In the genomic region with DNA sequence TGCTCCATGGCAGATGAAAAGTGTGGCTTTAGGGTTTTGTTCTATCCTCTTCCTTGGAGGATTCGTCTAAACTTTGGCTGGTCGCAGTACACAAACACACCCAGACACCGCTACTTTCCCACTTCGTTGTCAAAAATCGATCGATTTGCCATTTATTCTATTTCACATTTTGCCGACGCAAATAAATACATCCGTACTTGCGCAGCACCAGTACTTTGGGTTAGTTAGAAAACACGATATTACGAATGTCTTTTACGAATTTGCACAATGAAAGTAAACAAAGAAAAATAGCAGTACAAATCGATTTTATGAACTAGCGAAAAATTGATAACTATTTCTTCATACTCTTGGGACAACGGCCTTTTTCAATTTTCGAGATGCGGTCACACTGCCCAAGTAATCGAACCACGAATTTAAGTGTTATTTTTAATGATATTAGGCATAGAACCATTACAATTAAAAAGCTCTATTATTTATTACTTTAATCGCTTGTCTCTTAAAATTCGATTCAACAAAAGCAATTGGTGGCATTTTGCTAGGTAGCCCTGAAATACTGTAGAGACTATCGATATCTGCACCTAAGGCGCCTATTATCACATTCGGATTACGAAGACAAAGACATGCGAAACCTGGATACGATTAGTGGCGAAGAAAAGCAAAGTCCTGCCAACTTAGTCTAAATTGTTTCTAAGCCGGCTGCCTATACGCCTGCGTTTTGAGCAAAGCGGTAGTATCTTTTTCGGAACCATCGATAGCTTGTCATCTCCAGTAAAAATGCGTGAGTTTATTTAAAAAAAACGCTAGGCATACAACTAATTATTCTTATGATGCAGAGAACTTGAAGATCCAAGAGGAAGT, we compare ENCODE assay signal across 2 fruit fly cellular contexts.
A peak's percentile ranks its signal among the peaks of the same experiment; 100 is the strongest.
TF ChIP-seq lines count a peak whose summit lies in the region.

DIP2 (minus strand) TSS at position 337 of the 858 bp plus-strand sequence.
wac (plus strand) TSS at position 559 of the 858 bp plus-strand sequence.

TF ChIP-seq in whole organism, embryonic, 481 proteins besides CTCF, POLR2A, EP300 and RAD21 (continued from another document and continues in another):
- peak; percentile 81 for TF ChIP-seq ken (GFP tag; IDR thresholded peaks at IDR 0.05; lab: Robert Waterston, UW)
- TF ChIP-seq tin (GFP tag; optimal IDR thresholded peaks at IDR 0.05; lab: Kevin White, UChicago) = peak; percentile 86
- TF ChIP-seq CG12104 (GFP tag; optimal IDR thresholded peaks at IDR 0.05; lab: Kevin White, UChicago) = peak; percentile 3
- TF ChIP-seq C15 (GFP tag; IDR thresholded peaks at IDR 0.05; lab: Robert Waterston, UW) = no peak
- TF ChIP-seq aop (GFP tag; IDR thresholded peaks at IDR 0.05; lab: Robert Waterston, UW) = no peak
- peak; percentile 82 for TF ChIP-seq bcd (GFP tag; optimal IDR thresholded peaks at IDR 0.05; lab: Kevin White, UChicago)
- TF ChIP-seq shn (GFP tag; optimal IDR thresholded peaks at IDR 0.05; lab: Kevin White, UChicago) = peak; percentile 90
- TF ChIP-seq Doc2 (GFP tag; IDR thresholded peaks at IDR 0.05; lab: Robert Waterston, UW) = no peak
- peak; percentile 62 for TF ChIP-seq CG14441 (GFP tag; IDR thresholded peaks at IDR 0.05; lab: Robert Waterston, UW)
- TF ChIP-seq dpn (GFP tag; optimal IDR thresholded peaks at IDR 0.05; lab: Kevin White, UChicago) = peak; percentile 72 to 90
- TF ChIP-seq Oli (tag; optimal IDR thresholded peaks at IDR 0.05; lab: Kevin White, UChicago) = no peak
- peak; percentile 54 for TF ChIP-seq D19A (tag; optimal IDR thresholded peaks at IDR 0.05; lab: Kevin White, UChicago)
- no peak for TF ChIP-seq CG15073 (GFP tag; optimal IDR thresholded peaks at IDR 0.05; lab: Kevin White, UChicago)
- TF ChIP-seq gem (tag; optimal IDR thresholded peaks at IDR 0.05; lab: Kevin White, UChicago) = no peak
- no peak for TF ChIP-seq TFAM (GFP tag; optimal IDR thresholded peaks at IDR 0.05; lab: Kevin White, UChicago)
- peak; percentile 89 for TF ChIP-seq gfzf (GFP tag; optimal IDR thresholded peaks at IDR 0.05; lab: Kevin White, UChicago)
- TF ChIP-seq CG34376 (GFP tag; optimal IDR thresholded peaks at IDR 0.05; lab: Kevin White, UChicago) = peak; percentile 84
- TF ChIP-seq Lim3 (GFP tag; IDR thresholded peaks at IDR 0.05; lab: Robert Waterston, UW) = no peak
- peak; percentile 69 for TF ChIP-seq CG17912 (GFP tag; optimal IDR thresholded peaks at IDR 0.05; lab: Kevin White, UChicago)
- TF ChIP-seq dm (GFP tag; optimal IDR thresholded peaks at IDR 0.05; lab: Kevin White, UChicago) = peak; percentile 89
- peak; percentile 72 for TF ChIP-seq ERR (GFP tag; optimal IDR thresholded peaks at IDR 0.05; lab: Kevin White, UChicago)
- TF ChIP-seq ro (GFP tag; IDR thresholded peaks at IDR 0.05; lab: Robert Waterston, UW) = no peak
- peak; percentile 56 for TF ChIP-seq Elba2 (GFP tag; optimal IDR thresholded peaks at IDR 0.05; lab: Kevin White, UChicago)
- no peak; the same call in 1 of the 2 replicates for TF ChIP-seq CG31441 (GFP tag; IDR thresholded peaks at IDR 0.05; lab: Robert Waterston, UW)
- TF ChIP-seq CG14050 (GFP tag; IDR thresholded peaks at IDR 0.05; lab: Robert Waterston, UW) = peak; percentile 19; the same call in 1 of the 3 replicates
- peak; percentile 85 for TF ChIP-seq Chrac-16 (GFP tag; optimal IDR thresholded peaks at IDR 0.05; lab: Kevin White, UChicago)
- peak; percentile 40; the same call in 1 of the 2 replicates for TF ChIP-seq CG6689 (GFP tag; IDR thresholded peaks at IDR 0.05; lab: Robert Waterston, UW)
- peak; percentile 13 for TF ChIP-seq Sry-β (GFP tag; optimal IDR thresholded peaks at IDR 0.05; lab: Kevin White, UChicago)
- no peak for TF ChIP-seq CG2202 (tag; optimal IDR thresholded peaks at IDR 0.05; lab: Kevin White, UChicago)
- TF ChIP-seq pb (GFP tag; optimal IDR thresholded peaks at IDR 0.05; lab: Kevin White, UChicago) = peak; percentile 53
- TF ChIP-seq Camta (GFP tag; optimal IDR thresholded peaks at IDR 0.05; lab: Kevin White, UChicago) = peak; percentile 50
- TF ChIP-seq CG10274 (GFP tag; optimal IDR thresholded peaks at IDR 0.05; lab: Kevin White, UChicago) = no peak
- peak; percentile 71 for TF ChIP-seq CG15601 (tag; optimal IDR thresholded peaks at IDR 0.05; lab: Kevin White, UChicago)
- TF ChIP-seq CG1647 (GFP tag; optimal IDR thresholded peaks at IDR 0.05; lab: Kevin White, UChicago) = peak; percentile 83
- TF ChIP-seq CG7556 (GFP tag; optimal IDR thresholded peaks at IDR 0.05; lab: Kevin White, UChicago) = peak; percentile 55
- peak; percentile 16 for TF ChIP-seq Ssrp (tag; optimal IDR thresholded peaks at IDR 0.05; lab: Kevin White, UChicago)
- no peak for TF ChIP-seq CG7839 (tag; optimal IDR thresholded peaks at IDR 0.05; lab: Kevin White, UChicago)
- TF ChIP-seq Doc3 (GFP tag; IDR thresholded peaks at IDR 0.05; lab: Robert Waterston, UW; ENCODE audit: partially characterized antibody) = peak; percentile 86
- peak; percentile 74 for TF ChIP-seq HmgZ (tag; optimal IDR thresholded peaks at IDR 0.05; lab: Kevin White, UChicago)
- peak; percentile 25 for TF ChIP-seq sd (tag; optimal IDR thresholded peaks at IDR 0.05; lab: Kevin White, UChicago)
- TF ChIP-seq CG8359 (GFP tag; optimal IDR thresholded peaks at IDR 0.05; lab: Kevin White, UChicago; ENCODE audit: borderline replicate concordance) = no peak
- TF ChIP-seq CG31388 (GFP tag; optimal IDR thresholded peaks at IDR 0.05; lab: Kevin White, UChicago) = no peak
- TF ChIP-seq eyg (GFP tag; optimal IDR thresholded peaks at IDR 0.05; lab: Kevin White, UChicago) = peak; percentile 88
- peak; percentile 33 for TF ChIP-seq gcm (GFP tag; optimal IDR thresholded peaks at IDR 0.05; lab: Kevin White, UChicago)
- no peak for TF ChIP-seq hth (optimal IDR thresholded peaks at IDR 0.05; lab: Kevin White, UChicago)
- TF ChIP-seq en (GFP tag; optimal IDR thresholded peaks at IDR 0.05; lab: Kevin White, UChicago) = peak; percentile 21
- peak; percentile 96 for TF ChIP-seq BEAF-32 (GFP tag; optimal IDR thresholded peaks at IDR 0.05; lab: Kevin White, UChicago)
- peak; percentile 60; the same call in 2 of the 3 replicates for TF ChIP-seq CG2889 (GFP tag; IDR thresholded peaks at IDR 0.05; lab: Robert Waterston, UW)
- peak; percentile 76 for TF ChIP-seq CG14860 (GFP tag; IDR thresholded peaks at IDR 0.05; lab: Robert Waterston, UW; ENCODE audit: partially characterized antibody)
- no peak for TF ChIP-seq CkIIα-i1 (GFP tag; IDR thresholded peaks at IDR 0.05; lab: Robert Waterston, UW)
- peak; percentile 69 for TF ChIP-seq al (GFP tag; IDR thresholded peaks at IDR 0.05; lab: Robert Waterston, UW)
- no peak for TF ChIP-seq gt (GFP tag; IDR thresholded peaks at IDR 0.05; lab: Robert Waterston, UW)
- TF ChIP-seq CG4707 (GFP tag; optimal IDR thresholded peaks at IDR 0.05; lab: Kevin White, UChicago) = peak; percentile 8
- peak; percentile 70 for TF ChIP-seq Max (GFP tag; optimal IDR thresholded peaks at IDR 0.05; lab: Kevin White, UChicago)
- TF ChIP-seq CG6813 (GFP tag; optimal IDR thresholded peaks at IDR 0.05; lab: Kevin White, UChicago) = no peak
- TF ChIP-seq CG11695 (GFP tag; IDR thresholded peaks at IDR 0.05; lab: Robert Waterston, UW) = no peak
- TF ChIP-seq pita (GFP tag; optimal IDR thresholded peaks at IDR 0.05; lab: Kevin White, UChicago) = peak; percentile 46
- peak; percentile 94 for TF ChIP-seq CG12659 (GFP tag; optimal IDR thresholded peaks at IDR 0.05; lab: Kevin White, UChicago)
- peak; percentile 78 for TF ChIP-seq HmgD (GFP tag; optimal IDR thresholded peaks at IDR 0.05; lab: Kevin White, UChicago)
- TF ChIP-seq BtbVII (GFP tag; optimal IDR thresholded peaks at IDR 0.05; lab: Kevin White, UChicago) = peak; percentile 39

TF ChIP-seq in whole organism, prepupa, 60 proteins besides CTCF, POLR2A, EP300 and RAD21 (continued from another document):
- TF ChIP-seq Blimp-1 (GFP tag; optimal IDR thresholded peaks at IDR 0.05; lab: Kevin White, UChicago) (no peak), OdsH (GFP tag; optimal IDR thresholded peaks at IDR 0.05; lab: Kevin White, UChicago) (no peak), CG15336 (GFP tag; IDR thresholded peaks at IDR 0.05; lab: Robert Waterston, UW) (no peak), CG6276 (GFP tag; optimal IDR thresholded peaks at IDR 0.05; lab: Kevin White, UChicago) (no peak), Sox15 (GFP tag; optimal IDR thresholded peaks at IDR 0.05; lab: Kevin White, UChicago) (peak; percentile 38), fd59A (GFP tag; optimal IDR thresholded peaks at IDR 0.05; lab: Kevin White, UChicago) (no peak), vri (GFP tag; optimal IDR thresholded peaks at IDR 0.05; lab: Kevin White, UChicago) (peak; percentile 78), Ets96B (tag; optimal IDR thresholded peaks at IDR 0.05; lab: Kevin White, UChicago) (no peak), Eip93F (GFP tag; optimal IDR thresholded peaks at IDR 0.05; lab: Kevin White, UChicago) (peak; percentile 43), CG8632 (GFP tag; optimal IDR thresholded peaks at IDR 0.05; lab: Kevin White, UChicago) (no peak), Sox14 (GFP tag; optimal IDR thresholded peaks at IDR 0.05; lab: Kevin White, UChicago) (peak; percentile 97)
